Fruit fly (Drosophila melanogaster) whole organism, wandering third instar larva: Measurements from ENCODE around the gene ed.

Experiments used
- Abd-B ChIP-seq: fragments of >200 bp; optimal IDR thresholded peaks from 2 replicates; lab custom pipeline; 2017; ENCODE audit warnings: missing biosample characterization, missing genetic modification characterization
- CG9705 ChIP-seq: fragments of 200-800 bp; sonication (Bioruptor generic); optimal IDR thresholded peaks from 2 replicates; lab custom pipeline; 2018; ENCODE audit warnings: missing biosample characterization, mild to moderate bottlenecking, missing genetic modification characterization
- Hr78 ChIP-seq: fragments of >200 bp; optimal IDR thresholded peaks from 2 replicates; lab custom pipeline; 2017; ENCODE audit warnings: missing biosample characterization, missing genetic modification characterization
- Jra ChIP-seq: sonication (Bioruptor generic); optimal IDR thresholded peaks from 2 replicates; lab custom pipeline; 2016; ENCODE audit warnings: missing biosample characterization, missing genetic modification characterization
- dmrt93B ChIP-seq: fragments of 200-800 bp; sonication (Bioruptor generic); optimal IDR thresholded peaks from 2 replicates; lab custom pipeline; 2018; ENCODE audit warnings: missing biosample characterization, mild to moderate bottlenecking, missing genetic modification characterization
- dsf ChIP-seq: sonication (Bioruptor generic); optimal IDR thresholded peaks from 2 replicates; lab custom pipeline; 2016; ENCODE audit warnings: missing biosample characterization, missing genetic modification characterization, borderline replicate concordance
- pan ChIP-seq: fragments of >200 bp; optimal IDR thresholded peaks from 2 replicates; lab custom pipeline; 2017
- psq ChIP-seq: fragments of 200-800 bp; sonication (Bioruptor generic); optimal IDR thresholded peaks from 3 replicates; lab custom pipeline; 2017; ENCODE audit warnings: missing biosample characterization, mild to moderate bottlenecking, missing genetic modification characterization, moderate library complexity
- sv ChIP-seq: fragments of 200-800 bp; sonication (Bioruptor generic); optimal IDR thresholded peaks from 3 replicates; lab custom pipeline; 2016; ENCODE audit warnings: missing biosample characterization, missing genetic modification characterization
- usp ChIP-seq: fragments of >200 bp; optimal IDR thresholded peaks from 2 replicates; lab custom pipeline; 2017; ENCODE audit warnings: missing biosample characterization, missing genetic modification characterization

dm6 chr2L:4084166-4084565 lies 53.0 kb downstream of the ed start:
- TF ChIP-seq Jra (no peak), pan (lab: Kevin White, UChicago) (no peak), Hr78 (GFP tag; lab: Kevin White, UChicago) (no peak), dmrt93B (GFP tag; lab: Kevin White, UChicago) (no peak), psq (GFP tag; lab: Kevin White, UChicago) (no peak), sv (GFP tag; lab: Kevin White, UChicago) (no peak), dsf (GFP tag; lab: Kevin White, UChicago) (no peak), CG9705 (GFP tag; lab: Kevin White, UChicago) (no peak), usp (no peak), Abd-B (GFP tag; lab: Kevin White, UChicago) (no peak)
